Fruit fly (Drosophila melanogaster): Measurements from ENCODE around the gene CG8031.
A peak's percentile ranks its signal among the peaks of the same experiment; 100 is the strongest.

CG8031 gene

dm6 chr3R:13032975-13033445, 21.9 kb upstream of the CG8031 start (continued):
- peak; percentile 42 for TF ChIP-seq scrt (GFP tag; optimal IDR thresholded peaks at IDR 0.05)
- TF ChIP-seq CG13624 (GFP tag; optimal IDR thresholded peaks at IDR 0.05): no peak
- no peak for TF ChIP-seq yki (optimal IDR thresholded peaks at IDR 0.05)
- TF ChIP-seq CG18619 (GFP tag; optimal IDR thresholded peaks at IDR 0.05): no peak
- TF ChIP-seq nau (GFP tag; optimal IDR thresholded peaks at IDR 0.05): no peak
- no peak for TF ChIP-seq CG43689 (GFP tag; IDR thresholded peaks at IDR 0.05)
- TF ChIP-seq Hey (tag; optimal IDR thresholded peaks at IDR 0.05): no peak
- TF ChIP-seq grau (tag; optimal IDR thresholded peaks at IDR 0.05): no peak
- TF ChIP-seq bowl (GFP tag; IDR thresholded peaks at IDR 0.05): no peak
- no peak for TF ChIP-seq CG11696 (GFP tag; IDR thresholded peaks at IDR 0.05)
- TF ChIP-seq Awh (GFP tag; IDR thresholded peaks at IDR 0.05): peak; percentile 57; the same call in 1 of the 2 replicates
- TF ChIP-seq CG2678 (tag; optimal IDR thresholded peaks at IDR 0.05): no peak
- TF ChIP-seq p53 (GFP tag; optimal IDR thresholded peaks at IDR 0.05): no peak
- TF ChIP-seq ara (GFP tag; IDR thresholded peaks at IDR 0.05): peak; percentile 57; the same call in 1 of the 2 replicates
- no peak for TF ChIP-seq chn (GFP tag; optimal IDR thresholded peaks at IDR 0.05)
- TF ChIP-seq CG11247 (GFP tag; IDR thresholded peaks at IDR 0.05): no peak
- TF ChIP-seq dmrt11E (tag; optimal IDR thresholded peaks at IDR 0.05): peak; percentile 20
- TF ChIP-seq stwl (tag; optimal IDR thresholded peaks at IDR 0.05): no peak
- TF ChIP-seq caup (GFP tag; optimal IDR thresholded peaks at IDR 0.05; ENCODE audit: severe bottlenecking): peak; percentile 52
- TF ChIP-seq klu (GFP tag; IDR thresholded peaks at IDR 0.05): no peak
- peak; percentile 50 for TF ChIP-seq nerfin-1 (tag; optimal IDR thresholded peaks at IDR 0.05)
- no peak for TF ChIP-seq CG3726 (GFP tag; IDR thresholded peaks at IDR 0.05)
- TF ChIP-seq CG4820 (GFP tag; optimal IDR thresholded peaks at IDR 0.05): no peak
- TF ChIP-seq CkIIα-i1 (GFP tag; IDR thresholded peaks at IDR 0.05): no peak
- TF ChIP-seq CG11695 (GFP tag; IDR thresholded peaks at IDR 0.05): no peak
- no peak for TF ChIP-seq D (optimal IDR thresholded peaks at IDR 0.05)
- TF ChIP-seq D (GFP tag; optimal IDR thresholded peaks at IDR 0.05): peak; percentile 44
- TF ChIP-seq exex (tag; optimal IDR thresholded peaks at IDR 0.05): peak; percentile 42
- no peak for TF ChIP-seq chif (GFP tag; optimal IDR thresholded peaks at IDR 0.05)
- no peak for TF ChIP-seq ham (GFP tag; IDR thresholded peaks at IDR 0.05)
- no peak for TF ChIP-seq mirr (GFP tag; optimal IDR thresholded peaks at IDR 0.05)
- TF ChIP-seq Hsf (GFP tag; optimal IDR thresholded peaks at IDR 0.05): no peak
- TF ChIP-seq CG15514 (GFP tag; optimal IDR thresholded peaks at IDR 0.05): peak; percentile 61
- 0 out of 2 replicates have a peak, but pooled peaks have one; percentile 12 for TF ChIP-seq CG10959 (GFP tag; IDR thresholded peaks at IDR 0.05)
- no peak for TF ChIP-seq jigr1 (GFP tag; IDR thresholded peaks at IDR 0.05)
- no peak for TF ChIP-seq crol (GFP tag; IDR thresholded peaks at IDR 0.05)
- TF ChIP-seq Side (GFP tag; optimal IDR thresholded peaks at IDR 0.05): no peak
- TF ChIP-seq CG9932 (GFP tag; IDR thresholded peaks at IDR 0.05): no peak
- no peak for TF ChIP-seq CG16815 (GFP tag; optimal IDR thresholded peaks at IDR 0.05)
- no peak for TF ChIP-seq CG15269 (tag; optimal IDR thresholded peaks at IDR 0.05)
- no peak for TF ChIP-seq Sin3A (optimal IDR thresholded peaks at IDR 0.05)
- no peak for TF ChIP-seq Stat92E (GFP tag; optimal IDR thresholded peaks at IDR 0.05)
- no peak for TF ChIP-seq CG3847 (GFP tag; IDR thresholded peaks at IDR 0.05)
- no peak for TF ChIP-seq Hand (GFP tag; optimal IDR thresholded peaks at IDR 0.05)
- TF ChIP-seq vnd (GFP tag; IDR thresholded peaks at IDR 0.05; ENCODE audit: partially characterized antibody): no peak
- no peak for TF ChIP-seq Nf-YC (tag; optimal IDR thresholded peaks at IDR 0.05)
- no peak for TF ChIP-seq ro (GFP tag; IDR thresholded peaks at IDR 0.05)
- peak; percentile 7 for TF ChIP-seq ac (GFP tag; optimal IDR thresholded peaks at IDR 0.05)
- no peak for TF ChIP-seq CG14965 (GFP tag; optimal IDR thresholded peaks at IDR 0.05; ENCODE audit: borderline replicate concordance)
- no peak for TF ChIP-seq CG7271 (tag; optimal IDR thresholded peaks at IDR 0.05)
- no peak for TF ChIP-seq NfI (GFP tag; optimal IDR thresholded peaks at IDR 0.05)
